Worm (Caenorhabditis elegans) whole organism, early embryonic: Measurements from ENCODE around the gene C18D11.10.

Experiments used
- ama-1 ChIP-seq: fragments of 150-350 bp; optimal IDR thresholded peaks from 2 replicates; lab custom pipeline; 2014
- ceh-13 ChIP-seq: fragments of 200-800 bp; sonication (Bioruptor generic); optimal IDR thresholded peaks from 2 replicates; lab custom pipeline; 2018; ENCODE audit warnings: mild to moderate bottlenecking, missing genetic modification characterization, missing compliant biosample characterization
- hnd-1 ChIP-seq: sonication (generic microtip); optimal IDR thresholded peaks from 2 replicates; lab custom pipeline; 2016; ENCODE audit warnings: missing genetic modification characterization, missing compliant biosample characterization
- scrt-1 ChIP-seq: fragments of 200-800 bp; sonication (Bioruptor generic); IDR thresholded peaks from 2 replicates; pipeline ENCODE4 v1.3.6; 2022; ENCODE audit warnings: missing genetic modification characterization, missing compliant biosample characterization
- tbx-11 ChIP-seq: fragments of 200-800 bp; sonication (Bioruptor generic); IDR thresholded peaks from 2 replicates; pipeline ENCODE4 v1.3.6; 2022; ENCODE audit warnings: missing genetic modification characterization, missing compliant biosample characterization

DNA sequence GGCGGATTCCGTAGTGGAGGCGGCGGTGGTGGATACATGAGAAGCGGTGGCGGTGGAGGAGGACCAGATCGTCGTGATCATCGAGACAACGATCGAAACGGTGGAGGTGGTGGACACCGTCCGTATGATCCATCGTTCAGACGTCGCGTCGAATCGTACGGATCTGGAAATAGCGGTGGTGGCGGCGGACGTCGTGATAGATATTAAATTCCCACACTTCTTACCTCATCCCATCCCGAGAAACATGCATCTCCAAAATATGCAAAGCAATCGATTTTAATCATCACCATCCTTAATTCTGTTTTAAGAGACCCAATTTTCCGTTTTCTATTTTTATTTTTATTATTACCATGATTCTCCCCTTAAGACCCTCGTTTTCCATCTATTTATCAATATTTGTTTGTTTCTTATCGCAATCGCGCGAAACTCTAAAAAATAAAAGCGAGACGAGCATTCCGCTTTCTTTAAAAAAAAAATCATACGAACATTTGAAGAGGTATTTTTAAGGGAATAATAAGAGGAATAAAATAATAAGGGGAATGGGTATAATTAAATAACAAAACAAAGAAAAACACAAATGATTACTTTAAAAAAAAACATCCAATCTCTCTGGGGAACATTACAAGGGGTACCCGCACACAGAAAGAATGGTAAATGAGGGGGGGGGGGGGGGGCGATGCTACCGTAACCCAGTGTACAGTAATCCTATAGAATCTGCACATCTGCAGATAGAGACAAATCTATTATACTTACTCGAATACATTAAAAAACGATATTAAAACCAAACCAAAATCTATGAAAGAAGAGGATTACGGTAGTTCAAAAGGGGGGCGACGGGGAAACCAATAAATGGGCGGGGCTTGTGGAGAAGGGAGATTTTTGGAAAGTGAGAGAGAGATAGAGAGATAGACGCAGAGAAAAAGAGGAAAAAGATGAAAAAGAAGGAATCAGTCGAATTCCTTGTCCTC, 23.3 kb downstream of the C18D11.10 start:
- TF ChIP-seq ama-1 (lab: Kevin White, UChicago): no peak
- TF ChIP-seq ceh-13 (GFP tag; lab: Kevin White, UChicago): no peak
- TF ChIP-seq tbx-11: no peak
- TF ChIP-seq scrt-1: no peak
- TF ChIP-seq hnd-1 (tag; lab: Kevin White, UChicago): no peak
